Fruit fly (Drosophila melanogaster): ENCODE measurements around the gene CG31274.

Gene CG31274

dm6 chr3R:16987220-16987923 is 5.4 kb upstream of the CG31274 start, which contains the start of gene CG18622 (continued):
- TF ChIP-seq stwl (tag; optimal IDR thresholded peaks at IDR 0.05) (no peak), sima (GFP tag; optimal IDR thresholded peaks at IDR 0.05) (no peak), CG16815 (GFP tag; optimal IDR thresholded peaks at IDR 0.05) (no peak), CG2202 (tag; optimal IDR thresholded peaks at IDR 0.05) (no peak), CG7987 (GFP tag; optimal IDR thresholded peaks at IDR 0.05) (peak; percentile 26), CG10543 (GFP tag; optimal IDR thresholded peaks at IDR 0.05) (peak; percentile 96), Asciz (GFP tag; optimal IDR thresholded peaks at IDR 0.05) (peak; percentile 19), trem (tag; optimal IDR thresholded peaks at IDR 0.05) (no peak), Side (GFP tag; optimal IDR thresholded peaks at IDR 0.05) (no peak), zfh2 (GFP tag; optimal IDR thresholded peaks at IDR 0.05) (no peak), mld (GFP tag; IDR thresholded peaks at IDR 0.05; ENCODE audit: partially characterized antibody) (no peak), CG8765 (GFP tag; IDR thresholded peaks at IDR 0.05) (no peak), Mad (GFP tag; optimal IDR thresholded peaks at IDR 0.05) (no peak), CG10209 (GFP tag; optimal IDR thresholded peaks at IDR 0.05) (no peak), Tbp (GFP tag; optimal IDR thresholded peaks at IDR 0.05) (no peak), CG11695 (GFP tag; IDR thresholded peaks at IDR 0.05) (no peak), CG14860 (GFP tag; IDR thresholded peaks at IDR 0.05; ENCODE audit: partially characterized antibody) (no peak), ab (GFP tag; optimal IDR thresholded peaks at IDR 0.05) (no peak), CG4424 (GFP tag; optimal IDR thresholded peaks at IDR 0.05) (no peak), ewg (GFP tag; optimal IDR thresholded peaks at IDR 0.05) (no peak), CG6689 (GFP tag; IDR thresholded peaks at IDR 0.05) (no peak), gt (GFP tag; IDR thresholded peaks at IDR 0.05) (no peak), CG11504 (tag; optimal IDR thresholded peaks at IDR 0.05) (peak; percentile 45), cato (GFP tag; optimal IDR thresholded peaks at IDR 0.05; ENCODE audit: borderline replicate concordance) (no peak), NFAT (GFP tag; IDR thresholded peaks at IDR 0.05) (no peak), D19B (GFP tag; optimal IDR thresholded peaks at IDR 0.05) (no peak), Ravus (GFP tag; IDR thresholded peaks at IDR 0.05) (no peak), jing (GFP tag; optimal IDR thresholded peaks at IDR 0.05) (no peak), CG11085 (GFP tag; IDR thresholded peaks at IDR 0.05) (no peak), CG7839 (tag; optimal IDR thresholded peaks at IDR 0.05) (peak; percentile 38), CG12236 (GFP tag; optimal IDR thresholded peaks at IDR 0.05) (no peak), CG30403 (GFP tag; optimal IDR thresholded peaks at IDR 0.05) (no peak), CG3995 (GFP tag; optimal IDR thresholded peaks at IDR 0.05) (no peak), Gug (GFP tag; IDR thresholded peaks at IDR 0.05) (no peak), CG3407 (GFP tag; optimal IDR thresholded peaks at IDR 0.05) (peak; percentile 4), nerfin-1 (tag; optimal IDR thresholded peaks at IDR 0.05) (no peak), CG18476 (GFP tag; optimal IDR thresholded peaks at IDR 0.05) (no peak), slbo (GFP tag; IDR thresholded peaks at IDR 0.05) (0 out of 2 replicates have a peak, but pooled peaks have one; percentile 2), ac (GFP tag; optimal IDR thresholded peaks at IDR 0.05) (no peak), CG6272 (GFP tag; IDR thresholded peaks at IDR 0.05) (no peak), GATAe (GFP tag; conservative IDR thresholded peaks at IDR 0.05) (no peak), CG15073 (GFP tag; optimal IDR thresholded peaks at IDR 0.05) (no peak), C15 (GFP tag; IDR thresholded peaks at IDR 0.05) (no peak), CG1832 (GFP tag; optimal IDR thresholded peaks at IDR 0.05) (no peak), CG10565 (GFP tag; optimal IDR thresholded peaks at IDR 0.05) (no peak), abd-A (tag; optimal IDR thresholded peaks at IDR 0.05) (peak; percentile 66)
